Worm (Caenorhabditis elegans) whole organism, L4/young adult: Measurements from ENCODE around the gene idpc-2.
"Not testable (repeated sequence)": the region's sequence is repeated elsewhere in the genome, so short reads cannot be mapped to it uniquely, and the experiment has no call there.

Experiments used
- W03F9.2 ChIP-seq: fragments of 150-350 bp; optimal IDR thresholded peaks from 2 replicates; lab custom pipeline; 2014; ENCODE audit warnings: missing biosample characterization, missing genetic modification characterization
- dao-5 ChIP-seq: sonication (generic microtip); optimal IDR thresholded peaks from 2 replicates; lab custom pipeline; 2016; ENCODE audit warnings: missing genotype, missing genetic modification characterization, moderate library complexity, missing compliant biosample characterization
- him-1 ChIP-seq: sonication (generic microtip); optimal IDR thresholded peaks from 2 replicates; lab custom pipeline; 2016; ENCODE audit warnings: missing genotype, missing genetic modification reagents, missing genetic modification characterization, missing compliant biosample characterization

The idpc-2 gene

DNA sequence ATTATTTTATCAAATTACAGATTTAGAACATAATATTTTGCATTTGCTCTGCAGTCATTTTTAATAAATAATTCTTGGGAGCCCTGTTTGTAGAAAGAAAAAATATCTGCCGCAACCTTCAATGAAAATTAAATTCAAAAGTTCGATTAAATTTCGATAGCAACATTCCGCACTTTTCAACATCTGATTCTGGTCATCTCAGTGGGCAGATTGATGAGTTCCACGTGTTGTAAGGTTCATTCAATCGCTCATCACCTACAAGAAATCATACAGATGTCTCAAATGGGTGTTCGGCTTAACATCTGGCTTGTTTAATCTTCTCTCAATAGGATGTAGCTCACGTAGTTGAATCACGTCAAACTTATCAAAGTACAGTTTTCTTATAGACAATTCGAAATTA lies 21.2 kb downstream of the idpc-2 start:
- TF ChIP-seq him-1 (tag; lab: Kevin White, UChicago) (no peak), W03F9.2 (tag; lab: Kevin White, UChicago) (no peak)

- TF ChIP-seq W03F9.2 (tag; lab: Kevin White, UChicago) (no peak), him-1 (tag; lab: Kevin White, UChicago) (no peak), dao-5 (no peak)
Observed at ce11 chrV:8599192-8599591, 21.9 kb downstream of the idpc-2 start, which contains the start of gene F41E6.7. F41E6.7 (minus strand) TSS chrV:8599292.

- no peak for TF ChIP-seq him-1 (tag; lab: Kevin White, UChicago)
- no peak for TF ChIP-seq W03F9.2 (tag; lab: Kevin White, UChicago)
- TF ChIP-seq dao-5, result no peak
Observed at ce11 chrV:8594105-8594964, 26.8 kb downstream of the idpc-2 start, which contains the start of gene tag-196. tag-196 (plus strand) TSS chrV:8594914.

DNA sequence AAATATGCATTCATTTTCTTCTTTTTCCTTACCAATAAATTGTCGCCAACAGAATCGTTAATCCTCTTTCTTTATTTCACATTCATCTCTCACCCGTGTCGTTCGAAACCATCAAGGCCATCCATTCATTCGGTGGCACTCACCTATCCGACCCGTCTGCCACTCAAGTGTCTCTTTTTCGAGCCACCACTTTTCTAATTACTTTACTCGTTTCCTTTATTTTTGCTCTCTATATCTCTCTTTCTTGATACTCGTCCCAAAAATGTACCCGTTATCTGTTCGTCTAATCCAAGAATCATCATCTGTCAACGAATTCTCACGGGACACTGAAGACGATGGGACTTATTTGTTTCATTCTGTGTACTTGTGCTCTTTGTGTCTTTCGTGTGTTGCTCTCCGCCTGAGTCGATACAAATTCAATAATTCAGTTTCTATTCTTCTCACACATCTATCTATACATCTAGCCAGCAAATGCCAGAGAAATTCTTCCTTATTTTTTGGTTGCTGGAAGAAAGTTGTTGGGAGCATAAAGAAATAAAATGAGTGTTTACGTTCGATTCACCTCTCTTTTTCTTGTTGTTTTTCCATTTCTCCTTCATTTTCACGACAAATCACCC lies 28.3 kb downstream of the idpc-2 start:
- no peak for TF ChIP-seq dao-5
- no peak for TF ChIP-seq him-1 (tag; lab: Kevin White, UChicago)
- no peak for TF ChIP-seq W03F9.2 (tag; lab: Kevin White, UChicago)

- no peak for TF ChIP-seq W03F9.2 (tag; lab: Kevin White, UChicago)
- no peak for TF ChIP-seq him-1 (tag; lab: Kevin White, UChicago)
- TF ChIP-seq dao-5, result no peak
Observed at ce11 chrV:8588079-8588478, 33.0 kb downstream of the idpc-2 start, which contains the start of gene C10B5.3. C10B5.3 (minus strand) TSS chrV:8588179.

DNA sequence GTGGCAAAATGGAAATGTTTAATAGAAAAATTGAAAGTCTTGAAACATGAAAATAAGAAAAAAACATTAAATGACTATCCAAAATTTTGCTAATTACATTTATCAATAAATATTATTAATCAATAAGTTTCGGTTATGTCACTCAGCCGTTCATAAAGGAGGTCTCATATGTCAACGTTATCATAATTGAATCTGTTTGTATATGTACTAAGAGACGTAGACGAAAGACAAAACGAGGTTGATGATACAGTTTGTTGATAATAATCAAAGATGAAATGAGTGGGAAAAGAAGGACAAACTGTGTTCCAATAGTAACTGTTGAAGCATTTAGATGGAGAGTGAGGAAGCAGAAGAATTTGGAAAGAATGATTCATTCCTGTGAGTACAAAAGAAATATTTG lies 34.2 kb downstream of the idpc-2 start:
- no peak for TF ChIP-seq W03F9.2 (tag; lab: Kevin White, UChicago)
- no peak for TF ChIP-seq dao-5
- TF ChIP-seq him-1 (tag; lab: Kevin White, UChicago), result no peak

ce11 chrV:8586472-8586871 lies 34.6 kb downstream of the idpc-2 start:
- TF ChIP-seq W03F9.2 (tag; lab: Kevin White, UChicago), result no peak
- no peak for TF ChIP-seq dao-5
- TF ChIP-seq him-1 (tag; lab: Kevin White, UChicago), result no peak

- TF ChIP-seq dao-5 (no peak), W03F9.2 (tag; lab: Kevin White, UChicago) (no peak), him-1 (tag; lab: Kevin White, UChicago) (no peak)
Observed at ce11 chrV:8580961-8581360, 40.2 kb downstream of the idpc-2 start, which contains the start of gene C10B5.1. C10B5.1 (plus strand) TSS chrV:8581261.

- not testable (repeated sequence) for TF ChIP-seq him-1 (tag; lab: Kevin White, UChicago); W03F9.2 (tag; lab: Kevin White, UChicago); dao-5
Observed at ce11 chrV:8574762-8575161, 46.4 kb downstream of the idpc-2 start, which contains the start of gene F25G6.1. F25G6.1 (plus strand) TSS chrV:8575062.
